Worm (Caenorhabditis elegans): ENCODE results near the gene R07E5.4.

DNA sequence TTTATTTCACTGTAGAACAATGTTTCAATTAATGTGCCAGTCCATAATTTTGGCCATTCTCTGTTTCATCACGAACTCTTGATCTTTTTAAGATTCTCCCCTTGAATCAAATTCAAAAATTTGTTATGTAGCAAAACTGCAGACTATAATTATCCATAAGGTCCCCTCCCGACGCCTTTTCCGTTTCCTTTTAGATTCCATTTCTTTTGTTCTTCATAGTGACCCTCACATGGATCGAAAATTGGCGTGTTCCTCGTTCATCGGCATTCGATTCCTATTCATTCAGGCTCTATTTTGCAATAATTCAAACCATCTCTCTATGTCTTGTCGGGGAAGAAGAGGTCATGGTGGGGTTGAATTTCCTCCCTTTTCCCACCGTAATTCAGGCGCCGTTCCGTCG, 49.9 kb downstream of the R07E5.4 start:
- no peak for TF ChIP-seq W03F9.2 (tag; optimal IDR thresholded peaks at IDR 0.05)
- TF ChIP-seq dao-5 (tag; optimal IDR thresholded peaks at IDR 0.05), result no peak
